Fruit fly (Drosophila melanogaster) whole organism, embryonic: ENCODE measurements around the gene wapl.

ENCODE experiments used
- B-H1 ChIP-seq: fragments of 200-800 bp; sonication (Bioruptor generic); IDR thresholded peaks from 3 replicates; pipeline ENCODE4 v1.3.6; 2022; ENCODE audit warnings: missing biosample characterization, missing genetic modification characterization
- CG10147 ChIP-seq: fragments of 200-800 bp; sonication (Bioruptor generic); optimal IDR thresholded peaks from 2 replicates; lab custom pipeline; 2019; ENCODE audit warnings: missing biosample characterization, mild to moderate bottlenecking, missing genetic modification characterization, moderate library complexity
- CG1024 ChIP-seq: fragments of 200-800 bp; sonication (Bioruptor generic); IDR thresholded peaks from 2 replicates; pipeline ENCODE4 v1.3.6; 2022; ENCODE audit warnings: missing biosample characterization, missing genetic modification characterization
- CG12071 ChIP-seq: fragments of 200-800 bp; sonication (Bioruptor generic); optimal IDR thresholded peaks from 3 replicates; lab custom pipeline; 2018; ENCODE audit warnings: missing biosample characterization, mild to moderate bottlenecking, missing genetic modification characterization
- CG14710 ChIP-seq: fragments of 200-800 bp; sonication (Bioruptor generic); optimal IDR thresholded peaks from 3 replicates; lab custom pipeline; 2019; ENCODE audit warnings: missing biosample characterization, mild to moderate bottlenecking, missing genetic modification characterization, moderate library complexity
- CG2712 ChIP-seq: fragments of 200-800 bp; optimal IDR thresholded peaks from 3 replicates; lab custom pipeline; 2019; ENCODE audit warnings: missing biosample characterization, mild to moderate bottlenecking, missing genetic modification characterization, moderate library complexity
- CG31224 ChIP-seq: fragments of 200-800 bp; sonication (Bioruptor generic); IDR thresholded peaks from 2 replicates; pipeline ENCODE4 v1.3.6; 2022; ENCODE audit warnings: missing biosample characterization, missing genetic modification characterization
- CG3163 ChIP-seq: fragments of 200-800 bp; sonication (Bioruptor generic); optimal IDR thresholded peaks from 3 replicates; lab custom pipeline; 2016; ENCODE audit warnings: missing biosample characterization, missing genetic modification characterization
- CG3838 ChIP-seq: fragments of 200-800 bp; sonication (Bioruptor generic); optimal IDR thresholded peaks from 3 replicates; lab custom pipeline; 2016; ENCODE audit warnings: missing biosample characterization, missing genetic modification characterization
- CG4617 ChIP-seq: fragments of 200-800 bp; sonication (Bioruptor generic); optimal IDR thresholded peaks from 3 replicates; lab custom pipeline; 2016; ENCODE audit warnings: missing biosample characterization, missing genetic modification characterization, borderline replicate concordance
- CG7839 ChIP-seq: fragments of 200-800 bp; sonication (Bioruptor generic); optimal IDR thresholded peaks from 3 replicates; lab custom pipeline; 2018; ENCODE audit warnings: missing biosample characterization, mild to moderate bottlenecking, missing genetic modification characterization, moderate library complexity
- CG7928 ChIP-seq: fragments of 200-800 bp; sonication (Bioruptor generic); optimal IDR thresholded peaks from 2 replicates; lab custom pipeline; 2017; ENCODE audit warnings: missing biosample characterization, mild to moderate bottlenecking, missing genetic modification characterization
- CG8290 ChIP-seq, 3 experiments: fragments of 200-800 bp; sonication (Bioruptor generic); optimal IDR thresholded peaks; 2 replicates each; lab custom pipeline; 2016 to 2019; ENCODE audit warnings: missing biosample characterization in 3 of 3, missing genetic modification characterization in 3 of 3, mild to moderate bottlenecking in 2 of 3, moderate library complexity in 1 of 3
- CG8359 ChIP-seq: fragments of 200-800 bp; sonication (Bioruptor generic); optimal IDR thresholded peaks from 2 replicates; lab custom pipeline; 2017; ENCODE audit warnings: missing biosample characterization, mild to moderate bottlenecking, missing genetic modification characterization, borderline replicate concordance
- CG8924 ChIP-seq: fragments of 200-800 bp; optimal IDR thresholded peaks from 3 replicates; lab custom pipeline; 2019; ENCODE audit warnings: missing biosample characterization, mild to moderate bottlenecking, missing genetic modification characterization, moderate library complexity
- CG9437 ChIP-seq: fragments of 200-800 bp; sonication (Bioruptor generic); optimal IDR thresholded peaks from 2 replicates; lab custom pipeline; 2018; ENCODE audit warnings: missing biosample characterization, mild to moderate bottlenecking, missing genetic modification characterization
- CG9797 ChIP-seq: fragments of 200-800 bp; sonication (Bioruptor generic); optimal IDR thresholded peaks from 3 replicates; lab custom pipeline; 2018; ENCODE audit warnings: missing biosample characterization, mild to moderate bottlenecking, missing genetic modification characterization
- D19B ChIP-seq: fragments of 200-800 bp; sonication (Bioruptor generic); optimal IDR thresholded peaks from 2 replicates; lab custom pipeline; 2017; ENCODE audit warnings: missing biosample characterization, mild to moderate bottlenecking, missing genetic modification characterization
- Doc2 ChIP-seq: fragments of 200-800 bp; sonication (Bioruptor generic); IDR thresholded peaks from 2 replicates; pipeline ENCODE4 v1.3.6; 2022; ENCODE audit warnings: missing biosample characterization, missing genetic modification characterization
- Fer1 ChIP-seq: fragments of 200-800 bp; sonication (Bioruptor generic); optimal IDR thresholded peaks from 2 replicates; lab custom pipeline; 2017; ENCODE audit warnings: missing biosample characterization, mild to moderate bottlenecking, missing genetic modification characterization
- H15 ChIP-seq: fragments of 200-800 bp; sonication (Bioruptor generic); IDR thresholded peaks from 3 replicates; pipeline ENCODE4 v1.3.6; 2022; ENCODE audit warnings: missing biosample characterization, missing genetic modification characterization
- H2.0 ChIP-seq: fragments of 200-800 bp; sonication (Bioruptor generic); IDR thresholded peaks from 2 replicates; pipeline ENCODE4 v1.3.6; 2022; ENCODE audit warnings: missing biosample characterization, missing genetic modification characterization
- HLH54F ChIP-seq: fragments of 200-800 bp; sonication (Bioruptor generic); optimal IDR thresholded peaks from 3 replicates; lab custom pipeline; 2016; ENCODE audit warnings: missing biosample characterization, missing genetic modification characterization
- HmgD ChIP-seq: fragments of 200-800 bp; sonication (Bioruptor generic); optimal IDR thresholded peaks from 3 replicates; lab custom pipeline; 2016; ENCODE audit warnings: missing biosample characterization, missing genetic modification characterization
- Hmr ChIP-seq: fragments of 200-800 bp; sonication (Bioruptor generic); optimal IDR thresholded peaks from 3 replicates; lab custom pipeline; 2017; ENCODE audit warnings: mild to moderate bottlenecking, missing biosample characterization, missing genetic modification reagents, missing genetic modification characterization
- Hr3 ChIP-seq: fragments of 200-800 bp; sonication (Bioruptor generic); optimal IDR thresholded peaks from 3 replicates; lab custom pipeline; 2016; ENCODE audit warnings: missing biosample characterization, missing genetic modification characterization
- Hr39 ChIP-seq: fragments of >200 bp; optimal IDR thresholded peaks from 2 replicates; lab custom pipeline; 2017
- Oaz ChIP-seq: fragments of 200-800 bp; sonication (Bioruptor generic); IDR thresholded peaks from 2 replicates; pipeline ENCODE4 v1.3.6; 2022; ENCODE audit warnings: missing biosample characterization, missing genetic modification characterization
- PHDP ChIP-seq: fragments of 200-800 bp; sonication (Bioruptor generic); optimal IDR thresholded peaks from 3 replicates; lab custom pipeline; 2018; ENCODE audit warnings: missing biosample characterization, mild to moderate bottlenecking, missing genetic modification characterization, moderate library complexity
- Xrp1 ChIP-seq: fragments of 200-800 bp; sonication (Bioruptor generic); IDR thresholded peaks from 2 replicates; pipeline ENCODE4 v1.3.6; 2022; ENCODE audit warnings: missing biosample characterization, missing genetic modification characterization
- br ChIP-seq: fragments of >200 bp; optimal IDR thresholded peaks from 2 replicates; lab custom pipeline; 2017
- bsh ChIP-seq, 2 experiments: fragments of 200-800 bp; sonication (Bioruptor generic); optimal IDR thresholded peaks; 2 replicates each; lab custom pipeline; 2017 to 2018; ENCODE audit warnings: mild to moderate bottlenecking in 2 of 2, missing biosample characterization in 2 of 2, missing genetic modification characterization in 2 of 2, moderate library complexity in 1 of 2
- btn ChIP-seq: fragments of 200-800 bp; sonication (Bioruptor generic); optimal IDR thresholded peaks from 2 replicates; lab custom pipeline; 2016; ENCODE audit warnings: missing biosample characterization, missing genetic modification characterization
- da ChIP-seq: fragments of 200-800 bp; sonication (Bioruptor generic); optimal IDR thresholded peaks from 2 replicates; lab custom pipeline; 2016; ENCODE audit warnings: missing biosample characterization, missing genetic modification characterization
- dpn ChIP-seq, 2 experiments: fragments of 200-800 bp; sonication (Bioruptor generic); optimal IDR thresholded peaks; 3 replicates each; lab custom pipeline; 2016; ENCODE audit warnings: missing biosample characterization in 2 of 2, missing genetic modification characterization in 2 of 2
- ewg ChIP-seq: fragments of 200-800 bp; sonication (Bioruptor generic); optimal IDR thresholded peaks from 3 replicates; lab custom pipeline; 2017; ENCODE audit warnings: mild to moderate bottlenecking, missing biosample characterization, missing genetic modification reagents, missing genetic modification characterization
- grn ChIP-seq: fragments of 200-800 bp; sonication (Bioruptor generic); optimal IDR thresholded peaks from 3 replicates; lab custom pipeline; 2017; ENCODE audit warnings: missing biosample characterization, missing genetic modification characterization
- h ChIP-seq: fragments of >200 bp; optimal IDR thresholded peaks from 2 replicates; lab custom pipeline; 2017
- jing ChIP-seq: fragments of 200-800 bp; sonication (Bioruptor generic); optimal IDR thresholded peaks from 2 replicates; lab custom pipeline; 2018; ENCODE audit warnings: missing biosample characterization, mild to moderate bottlenecking, missing genetic modification characterization
- lbe ChIP-seq: fragments of 200-800 bp; sonication (Bioruptor generic); optimal IDR thresholded peaks from 2 replicates; lab custom pipeline; 2016; ENCODE audit warnings: missing biosample characterization, mild to moderate bottlenecking, missing genetic modification characterization
- lilli ChIP-seq: fragments of 200-800 bp; sonication (Bioruptor generic); optimal IDR thresholded peaks from 3 replicates; lab custom pipeline; 2016; ENCODE audit warnings: missing biosample characterization, missing genetic modification characterization
- luna ChIP-seq: fragments of 200-800 bp; sonication (Bioruptor generic); optimal IDR thresholded peaks from 2 replicates; lab custom pipeline; 2016; ENCODE audit warnings: missing biosample characterization, missing genetic modification characterization
- peb ChIP-seq: fragments of 200-800 bp; sonication (Bioruptor generic); IDR thresholded peaks from 2 replicates; pipeline ENCODE4 v1.3.6; 2022; ENCODE audit warnings: missing biosample characterization, missing genetic modification characterization
- pzg ChIP-seq: fragments of 200-800 bp; sonication (Bioruptor generic); optimal IDR thresholded peaks from 3 replicates; lab custom pipeline; 2018; ENCODE audit warnings: missing biosample characterization, mild to moderate bottlenecking, missing genetic modification characterization, moderate library complexity
- sens ChIP-seq: fragments of 200-800 bp; sonication (Bioruptor generic); peaks from one replicate; lab custom pipeline; 2016; ENCODE audit warnings: missing biosample characterization, missing genetic modification characterization
- sens-2 ChIP-seq: fragments of 200-800 bp; sonication (Bioruptor generic); IDR thresholded peaks from 2 replicates; pipeline ENCODE4 v1.3.6; 2022; ENCODE audit warnings: missing biosample characterization, missing genetic modification characterization
- sqz ChIP-seq: fragments of 200-800 bp; sonication (Bioruptor generic); optimal IDR thresholded peaks from 3 replicates; lab custom pipeline; 2018; ENCODE audit warnings: missing biosample characterization, mild to moderate bottlenecking, missing genetic modification characterization
- tin ChIP-seq: fragments of 200-800 bp; sonication (Bioruptor generic); optimal IDR thresholded peaks from 3 replicates; lab custom pipeline; 2016; ENCODE audit warnings: missing biosample characterization, missing genetic modification characterization
- tx ChIP-seq: fragments of 200-800 bp; sonication (Bioruptor generic); optimal IDR thresholded peaks from 2 replicates; lab custom pipeline; 2016; ENCODE audit warnings: missing biosample characterization, missing genetic modification characterization
- unc-4 ChIP-seq: fragments of 200-800 bp; sonication (Bioruptor generic); IDR thresholded peaks from 2 replicates; pipeline ENCODE4 v1.3.6; 2022; ENCODE audit warnings: missing biosample characterization, missing genetic modification characterization; ENCODE audit not compliant: partially characterized antibody

The wapl gene

DNA sequence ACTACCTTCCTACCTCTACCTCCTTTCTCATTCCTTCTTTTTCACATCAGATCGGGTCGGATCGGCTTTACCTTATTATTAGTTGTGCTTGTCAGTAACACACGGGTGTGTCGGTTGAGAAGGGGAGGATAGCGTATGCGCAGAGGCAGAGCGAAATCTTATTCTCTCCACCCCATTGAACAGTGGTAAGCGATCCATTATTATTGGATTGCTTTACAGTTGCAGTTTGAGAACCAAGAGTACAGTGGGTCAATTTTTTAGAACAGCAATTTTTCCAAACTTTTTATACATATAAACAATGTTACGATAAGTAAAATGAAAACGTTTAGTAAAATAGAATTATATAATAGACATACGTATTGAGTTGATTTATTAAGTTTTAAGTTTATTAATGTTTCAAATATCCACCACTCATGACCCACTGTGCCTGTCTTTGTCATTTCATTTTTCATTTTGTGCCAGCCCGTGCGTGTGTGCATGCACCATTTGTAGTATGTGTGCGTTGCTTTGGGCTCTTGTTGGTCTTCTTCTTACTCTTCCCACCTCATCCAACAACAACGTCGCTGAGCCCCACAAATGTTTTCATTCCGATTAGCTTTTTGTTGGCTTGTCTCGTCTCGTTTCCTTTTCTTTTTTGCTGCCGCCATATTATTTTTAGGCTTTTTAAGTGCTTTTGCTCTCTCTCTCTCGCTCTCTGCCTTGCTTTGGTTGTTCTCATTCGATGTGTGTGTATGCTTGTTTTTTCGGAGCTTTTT is 21.0 kb downstream of the wapl start (continued):
- TF ChIP-seq lbe (GFP tag; lab: Kevin White, UChicago) (peak; percentile 98), ewg (GFP tag; lab: Kevin White, UChicago) (peak; percentile 96), CG7839 (tag; lab: Kevin White, UChicago) (peak; percentile 99), CG3838 (peak; percentile 94), CG10147 (GFP tag; lab: Kevin White, UChicago) (peak; percentile 99), CG9437 (GFP tag; lab: Kevin White, UChicago) (peak; percentile 93), br (lab: Kevin White, UChicago) (no peak), CG8924 (tag; lab: Kevin White, UChicago) (peak; percentile 99), H2.0 (GFP tag; lab: Robert Waterston, UW) (peak; percentile 98), Hmr (GFP tag; lab: Kevin White, UChicago) (peak; percentile 99), btn (GFP tag; lab: Kevin White, UChicago) (peak; percentile 72), CG2712 (peak; percentile 100), da (GFP tag; lab: Kevin White, UChicago) (peak; percentile 84), Xrp1 (GFP tag; lab: Robert Waterston, UW) (peak; percentile 99), HmgD (GFP tag; lab: Kevin White, UChicago) (peak; percentile 42), PHDP (peak; percentile 100), luna (GFP tag; lab: Kevin White, UChicago) (peak; percentile 69), H15 (peak; percentile 98), sqz (GFP tag; lab: Kevin White, UChicago) (peak; percentile 98), tx (peak; percentile 90), sens (peak; percentile 99), Hr39 (lab: Kevin White, UChicago) (no peak), CG14710 (tag; lab: Kevin White, UChicago) (peak; percentile 98), bsh (GFP tag; optimal IDR thresholded peaks at IDR 0.05; lab: Kevin White, UChicago) (peak; percentile 93 to 100), CG31224 (peak; percentile 97), pzg (peak; percentile 20), B-H1 (GFP tag; lab: Robert Waterston, UW) (peak; percentile 98), CG3163 (peak; percentile 35), Fer1 (GFP tag; lab: Kevin White, UChicago) (peak; percentile 100), tin (GFP tag; lab: Kevin White, UChicago) (peak; percentile 98), CG1024 (GFP tag; lab: Robert Waterston, UW) (peak; percentile 93), CG4617 (peak; percentile 94), CG12071 (peak; percentile 98), h (no peak), CG8290 (GFP tag; optimal IDR thresholded peaks at IDR 0.05; lab: Kevin White, UChicago) (peak; percentile 96), CG8290 (tag; optimal IDR thresholded peaks at IDR 0.05; lab: Kevin White, UChicago) (peak; percentile 88 to 94), Doc2 (GFP tag; lab: Robert Waterston, UW) (peak; percentile 95), jing (GFP tag; lab: Kevin White, UChicago) (peak; percentile 98), CG9797 (GFP tag; lab: Kevin White, UChicago) (peak; percentile 17), lilli (GFP tag; lab: Kevin White, UChicago) (peak; percentile 99), dpn (GFP tag; optimal IDR thresholded peaks at IDR 0.05; lab: Kevin White, UChicago) (peak; percentile 91 to 98), grn (GFP tag; lab: Kevin White, UChicago) (peak; percentile 84), HLH54F (GFP tag; lab: Kevin White, UChicago) (peak; percentile 93), CG7928 (GFP tag; lab: Kevin White, UChicago) (peak; percentile 84), CG8359 (GFP tag; lab: Kevin White, UChicago) (peak; percentile 96), Oaz (peak; percentile 99), sens-2 (peak; percentile 97), Hr3 (GFP tag; lab: Kevin White, UChicago) (peak; percentile 95), peb (GFP tag; lab: Robert Waterston, UW) (peak; percentile 99), D19B (GFP tag; lab: Kevin White, UChicago) (peak; percentile 86), unc-4 (GFP tag; lab: Robert Waterston, UW) (no peak)
